Worm (Caenorhabditis elegans): Measurements from ENCODE around the gene R08D7.4.

DNA sequence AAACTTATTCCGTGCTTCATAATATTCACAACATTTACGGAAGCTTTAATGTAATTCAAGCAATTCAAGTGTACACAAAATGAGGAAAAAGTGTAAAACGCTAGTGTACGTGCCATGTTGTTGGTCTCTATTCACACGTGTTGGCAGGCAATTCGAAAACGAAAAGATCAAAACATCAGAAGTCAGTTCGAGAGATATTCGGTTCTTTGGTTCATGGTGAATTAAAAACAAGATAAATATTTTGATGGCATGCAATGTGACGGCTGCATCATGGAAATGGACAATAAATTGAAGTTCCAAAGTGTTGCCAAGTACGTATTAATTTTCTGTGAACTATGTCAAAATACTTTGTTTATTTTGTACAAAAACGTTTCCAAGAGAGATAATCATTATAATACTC, 49.6 kb upstream of the R08D7.4 start:
- TF ChIP-seq ref-1 (GFP tag; conservative IDR thresholded peaks at IDR 0.05) = no peak
- no peak for TF ChIP-seq cog-1 (tag; optimal IDR thresholded peaks at IDR 0.05)
- no peak for TF ChIP-seq flt-1 (GFP tag; IDR thresholded peaks at IDR 0.05)
- no peak for TF ChIP-seq T22C8.4 (GFP tag; IDR thresholded peaks at IDR 0.05)
- TF ChIP-seq klf-2 (GFP tag; conservative IDR thresholded peaks at IDR 0.05) = no peak
- no peak for TF ChIP-seq tab-1 (GFP tag; IDR thresholded peaks at IDR 0.05)
- no peak for TF ChIP-seq med-1 (GFP tag; optimal IDR thresholded peaks at IDR 0.05; ENCODE audit: insufficient read depth)

Measured in whole organism, midembryonic.